Worm (Caenorhabditis elegans): Measurements from ENCODE around the gene Y50D7A.8.

DNA sequence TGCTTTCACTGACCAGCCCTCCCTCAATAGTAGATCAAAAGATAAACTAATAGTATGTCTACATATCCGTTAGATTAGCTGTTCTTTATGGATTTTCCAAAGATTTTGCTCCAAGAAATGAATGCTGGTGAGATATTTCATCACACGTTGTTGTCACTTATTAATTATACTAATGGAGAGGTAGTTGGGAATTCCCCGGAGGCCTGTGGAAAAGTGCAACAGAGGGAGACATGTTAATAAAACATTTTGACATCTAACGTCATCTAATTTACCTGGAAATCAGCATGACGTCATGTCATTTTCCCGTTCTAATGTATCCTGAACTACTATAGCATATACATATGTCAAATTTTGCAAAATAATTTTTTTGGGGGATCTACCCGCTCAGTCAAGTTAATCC is 10.0 kb upstream of the Y50D7A.8 start:
- no peak for TF ChIP-seq ama-1 (optimal IDR thresholded peaks at IDR 0.05)
- TF ChIP-seq ceh-16 (tag; optimal IDR thresholded peaks at IDR 0.05) = no peak
- TF ChIP-seq unc-62 (GFP tag; optimal IDR thresholded peaks at IDR 0.05) = no peak
- TF ChIP-seq mdl-1 (tag; optimal IDR thresholded peaks at IDR 0.05) = no peak
- TF ChIP-seq fkh-10 (GFP tag; optimal IDR thresholded peaks at IDR 0.05) = no peak
- no peak for TF ChIP-seq ceh-82 (tag; optimal IDR thresholded peaks at IDR 0.05)
- no peak for TF ChIP-seq lin-39 (tag; optimal IDR thresholded peaks at IDR 0.05)
- TF ChIP-seq elt-3 (tag; optimal IDR thresholded peaks at IDR 0.05) = no peak
- no peak for TF ChIP-seq pha-4 (tag; optimal IDR thresholded peaks at IDR 0.05)
- TF ChIP-seq tbx-2 (tag; optimal IDR thresholded peaks at IDR 0.05) = no peak
- TF ChIP-seq nhr-237 (tag; optimal IDR thresholded peaks at IDR 0.05) = no peak
- no peak for TF ChIP-seq ztf-11 (tag; optimal IDR thresholded peaks at IDR 0.05)
- TF ChIP-seq nhr-28 (tag; optimal IDR thresholded peaks at IDR 0.05) = no peak
- no peak for TF ChIP-seq elt-2 (tag; optimal IDR thresholded peaks at IDR 0.05)

All from whole organism, L3 larva.